Fruit fly (Drosophila melanogaster): ENCODE results near the gene CG14506.

- no peak for TF ChIP-seq CG17806 (tag; optimal IDR thresholded peaks at IDR 0.05)
- TF ChIP-seq CG4496 (GFP tag; IDR thresholded peaks at IDR 0.05) = peak; percentile 57; the same call in 1 of the 3 replicates
- peak; percentile 30 for TF ChIP-seq EcR (GFP tag; optimal IDR thresholded peaks at IDR 0.05)
- TF ChIP-seq rn (GFP tag; IDR thresholded peaks at IDR 0.05) = no peak
- TF ChIP-seq CG34367 (tag; optimal IDR thresholded peaks at IDR 0.05) = no peak
- no peak for TF ChIP-seq CG8159 (tag; optimal IDR thresholded peaks at IDR 0.05)
- peak; percentile 28 for TF ChIP-seq CG14655 (GFP tag; optimal IDR thresholded peaks at IDR 0.05)
- TF ChIP-seq CG32121 (GFP tag; IDR thresholded peaks at IDR 0.05) = no peak
- TF ChIP-seq Snoo (tag; optimal IDR thresholded peaks at IDR 0.05) = no peak
Observed at dm6 chr3R:29287320-29287957, 9.5 kb downstream of the CG14506 start.

All from whole organism, pupa.